Worm (Caenorhabditis elegans): ENCODE data around the gene Y67D8B.5.

The Y67D8B.5 gene

ce11 chrIV:3213426-3213825 lies 11.3 kb downstream of the Y67D8B.5 start, which contains the start of gene slmp-1:
slmp-1 (plus strand) TSS chrIV:3213760.
- peak; percentile 49 for TF ChIP-seq nhr-20 (tag; optimal IDR thresholded peaks at IDR 0.05)
- peak; percentile 75 for TF ChIP-seq skn-1 (tag; optimal IDR thresholded peaks at IDR 0.05)
- no peak for TF ChIP-seq ceh-90 (tag; optimal IDR thresholded peaks at IDR 0.05)
- TF ChIP-seq nhr-85 (tag), result peak; percentile 61
- TF ChIP-seq mep-1 (tag; optimal IDR thresholded peaks at IDR 0.05), result peak; percentile 52
- TF ChIP-seq lin-15B (tag; optimal IDR thresholded peaks at IDR 0.05), result peak; percentile 65
- no peak for TF ChIP-seq grh-1 (GFP tag; IDR thresholded peaks at IDR 0.05)
- no peak for TF ChIP-seq fos-1 (tag; optimal IDR thresholded peaks at IDR 0.05)
- TF ChIP-seq efl-1 (optimal IDR thresholded peaks at IDR 0.05), result peak; percentile 59 to 91
- peak; percentile 93 to 99 for TF ChIP-seq efl-1 (GFP tag; optimal IDR thresholded peaks at IDR 0.05 in 1 of 2)
- TF ChIP-seq F16B12.6 (tag; optimal IDR thresholded peaks at IDR 0.05), result peak; percentile 59
- TF ChIP-seq lir-3 (tag; optimal IDR thresholded peaks at IDR 0.05; ENCODE audit: poor library complexity), result no peak
- peak; percentile 41 for TF ChIP-seq nhr-90 (tag; optimal IDR thresholded peaks at IDR 0.05; ENCODE audit: poor library complexity)
- TF ChIP-seq lin-35 (GFP tag; optimal IDR thresholded peaks at IDR 0.05), result peak; percentile 91 to 96
- peak; percentile 36 for TF ChIP-seq tbx-2 (tag; optimal IDR thresholded peaks at IDR 0.05)
- peak; percentile 35 for TF ChIP-seq xbp-1 (tag; optimal IDR thresholded peaks at IDR 0.05)
- peak in 1 of 6 experiments; percentile 68 for TF ChIP-seq elt-3 (tag; optimal IDR thresholded peaks at IDR 0.05)
- TF ChIP-seq nhr-47 (tag; optimal IDR thresholded peaks at IDR 0.05), result peak; percentile 54
- TF ChIP-seq fkh-4 (tag; optimal IDR thresholded peaks at IDR 0.05; ENCODE audit: borderline replicate concordance), result no peak
- TF ChIP-seq dpl-1 (GFP tag; optimal IDR thresholded peaks at IDR 0.05), result peak; percentile 87 to 93 (median 90)
- TF ChIP-seq rnt-1 (tag; optimal IDR thresholded peaks at IDR 0.05), result peak; percentile 66
- no peak for TF ChIP-seq unc-62 (GFP tag; optimal IDR thresholded peaks at IDR 0.05)
- peak; percentile 26 for TF ChIP-seq nhr-19 (GFP tag; conservative IDR thresholded peaks at IDR 0.05)
- peak; percentile 24 for TF ChIP-seq blmp-1 (tag; optimal IDR thresholded peaks at IDR 0.05)
- peak; percentile 1 for TF ChIP-seq snpc-4 (tag; optimal IDR thresholded peaks at IDR 0.05)
- peak in 1 of 3 experiments; percentile 62 for TF ChIP-seq ceh-82 (tag; optimal IDR thresholded peaks at IDR 0.05)
- TF ChIP-seq egl-13 (tag; optimal IDR thresholded peaks at IDR 0.05), result no peak
- TF ChIP-seq tlp-1 (tag; optimal IDR thresholded peaks at IDR 0.05), result no peak
- no peak for TF ChIP-seq nhr-237 (tag; optimal IDR thresholded peaks at IDR 0.05)
- no peak for TF ChIP-seq nhr-11 (tag; optimal IDR thresholded peaks at IDR 0.05)
- TF ChIP-seq unc-130 (tag; optimal IDR thresholded peaks at IDR 0.05), result peak; percentile 67
- TF ChIP-seq mdl-1 (tag; optimal IDR thresholded peaks at IDR 0.05), result peak in 1 of 2 experiments; percentile 11
- no peak for TF ChIP-seq nhr-28 (tag; optimal IDR thresholded peaks at IDR 0.05)
- TF ChIP-seq nhr-71 (tag; optimal IDR thresholded peaks at IDR 0.05), result peak; percentile 60
- no peak for TF ChIP-seq aly-2 (tag; optimal IDR thresholded peaks at IDR 0.05)
- peak; percentile 63 to 78 for TF ChIP-seq lsy-2 (tag; optimal IDR thresholded peaks at IDR 0.05)
- peak; percentile 55 for TF ChIP-seq C16A3.4 (tag; optimal IDR thresholded peaks at IDR 0.05)
- peak; percentile 10 for TF ChIP-seq swsn-7 (tag; optimal IDR thresholded peaks at IDR 0.05)
- peak; percentile 69 for TF ChIP-seq snu-23 (GFP tag; optimal IDR thresholded peaks at IDR 0.05)
- TF ChIP-seq lin-39 (tag; optimal IDR thresholded peaks at IDR 0.05), result no peak
- no peak for TF ChIP-seq ces-1 (GFP tag; optimal IDR thresholded peaks at IDR 0.05)
- TF ChIP-seq lin-13 (GFP tag; optimal IDR thresholded peaks at IDR 0.05), result peak; percentile 52
- TF ChIP-seq jun-1 (tag; optimal IDR thresholded peaks at IDR 0.05), result no peak

ce11 chrIV:3221158-3221557 lies 19.0 kb downstream of the Y67D8B.5 start:
- TF ChIP-seq egl-27 (tag; optimal IDR thresholded peaks at IDR 0.05), result no peak
- TF ChIP-seq elt-3 (tag; optimal IDR thresholded peaks at IDR 0.05), result peak in 1 of 6 experiments; percentile 15

All from whole organism, L1 larva.